Worm (Caenorhabditis elegans): ENCODE measurements around the gene F55G1.6.

DNA sequence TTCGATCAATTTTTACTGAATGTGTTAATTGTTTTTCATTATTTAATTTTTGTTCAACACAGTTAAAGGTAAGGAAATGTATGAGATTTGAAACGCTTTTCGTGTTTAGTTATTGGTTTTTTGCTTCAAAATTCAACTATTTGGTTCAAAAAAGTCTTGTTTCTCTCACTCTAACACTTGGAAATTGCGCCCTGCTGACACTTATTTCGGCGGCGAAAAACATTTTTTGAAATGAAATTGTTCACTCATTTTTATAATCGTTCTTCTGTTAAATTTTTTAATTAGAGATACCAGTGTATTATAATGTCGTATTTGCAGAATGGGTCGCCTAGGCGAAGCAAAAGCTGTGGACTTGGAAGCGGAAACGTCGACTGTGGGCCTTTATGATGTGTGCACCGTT lies 4.8 kb downstream of the F55G1.6 start, which contains the start of gene rod-1:
- no peak for TF ChIP-seq flt-1 (GFP tag; IDR thresholded peaks at IDR 0.05)
- TF ChIP-seq ztf-23 (GFP tag; IDR thresholded peaks at IDR 0.05) = no peak
- no peak for TF ChIP-seq klf-2 (GFP tag; conservative IDR thresholded peaks at IDR 0.05)
- TF ChIP-seq tab-1 (GFP tag; IDR thresholded peaks at IDR 0.05) = no peak
- TF ChIP-seq cog-1 (tag; optimal IDR thresholded peaks at IDR 0.05) = no peak
- no peak for TF ChIP-seq ztf-29 (GFP tag; IDR thresholded peaks at IDR 0.05)
- no peak for TF ChIP-seq ref-1 (GFP tag; conservative IDR thresholded peaks at IDR 0.05)
